Fruit fly (Drosophila melanogaster) S2 (cell line): ENCODE data around the gene CG6041.

Experiments
- CG8478 ChIP-seq: fragments of >200 bp; optimal IDR thresholded peaks from 2 replicates; lab custom pipeline; 2018
- CTCF ChIP-seq, 2 experiments: fragments of >200 bp; optimal IDR thresholded peaks; 2 replicates each; lab custom pipeline; 2018

DNA sequence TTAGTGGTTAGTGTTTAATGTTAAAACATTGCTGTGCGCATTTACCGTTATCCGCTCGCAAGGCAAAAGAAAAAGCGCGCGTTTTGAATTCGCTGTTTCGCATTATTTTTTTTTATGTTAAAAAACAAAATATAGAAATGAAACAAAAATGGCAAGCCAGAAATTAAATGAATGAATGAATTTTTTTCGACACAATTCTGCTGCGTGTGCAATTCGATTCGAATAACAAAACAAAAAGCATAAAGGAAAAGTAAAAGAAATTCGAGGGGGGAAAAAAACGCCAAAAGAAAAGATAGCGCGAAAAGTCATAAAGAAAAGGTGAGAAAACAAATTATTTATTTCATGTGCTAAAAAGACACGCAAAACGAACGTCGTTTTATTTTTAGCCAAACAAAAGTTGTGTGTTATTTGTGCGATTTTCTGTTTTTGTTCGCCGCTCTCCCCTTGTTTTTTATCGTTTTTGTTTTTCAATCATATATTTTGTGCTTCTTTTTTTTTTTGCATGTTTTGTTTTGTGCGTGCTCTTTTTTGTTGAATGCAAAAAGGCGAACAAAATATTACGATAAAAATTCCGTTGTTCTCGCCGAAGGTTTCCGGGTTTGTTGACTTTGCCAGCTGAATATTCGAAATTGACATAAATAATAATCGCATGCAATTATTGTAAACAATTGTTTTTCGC lies 30.5 kb upstream of the CG6041 start:
- TF ChIP-seq CG8478 (lab: Kevin White, UChicago) (no peak), CTCF (optimal IDR thresholded peaks at IDR 0.05; lab: Kevin White, UChicago) (no peak)
